Worm (Caenorhabditis elegans) whole organism, early embryonic: ENCODE measurements around the gene set-6.

Source experiments
- B0310.2 ChIP-seq: sonication (generic microtip); optimal IDR thresholded peaks from 2 replicates; lab custom pipeline; 2016; ENCODE audit warnings: mild to moderate bottlenecking, missing genetic modification characterization, missing compliant biosample characterization
- F13C5.2 ChIP-seq: sonication (generic microtip); optimal IDR thresholded peaks from 2 replicates; lab custom pipeline; 2017; ENCODE audit warnings: mild to moderate bottlenecking, missing genetic modification characterization, inconsistent platforms, missing compliant biosample characterization
- aly-1 ChIP-seq: sonication (generic microtip); optimal IDR thresholded peaks from 2 replicates; lab custom pipeline; 2016; ENCODE audit warnings: missing genetic modification characterization, missing compliant biosample characterization
- ama-1 ChIP-seq: fragments of 150-350 bp; optimal IDR thresholded peaks from 2 replicates; lab custom pipeline; 2014
- ceh-13 ChIP-seq: fragments of 200-800 bp; sonication (Bioruptor generic); optimal IDR thresholded peaks from 2 replicates; lab custom pipeline; 2018; ENCODE audit warnings: mild to moderate bottlenecking, missing genetic modification characterization, missing compliant biosample characterization
- ceh-36 ChIP-seq: sonication (generic microtip); optimal IDR thresholded peaks from 2 replicates; lab custom pipeline; 2016; ENCODE audit warnings: missing genetic modification characterization, inconsistent platforms, missing compliant biosample characterization
- ets-7 ChIP-seq: sonication (generic microtip); optimal IDR thresholded peaks from 2 replicates; lab custom pipeline; 2016; ENCODE audit warnings: missing genotype, missing genetic modification characterization, missing compliant biosample characterization
- flt-1 ChIP-seq: fragments of 200-800 bp; sonication (Bioruptor generic); IDR thresholded peaks from 2 replicates; pipeline ENCODE4 v1.3.6; 2022; ENCODE audit warnings: missing genetic modification characterization, missing compliant biosample characterization
- hmbx-1 ChIP-seq: sonication (generic microtip); optimal IDR thresholded peaks from 2 replicates; lab custom pipeline; 2016; ENCODE audit warnings: mild to moderate bottlenecking, missing genetic modification characterization, missing compliant biosample characterization
- hmg-4 ChIP-seq: fragments of 200-800 bp; sonication (Bioruptor generic); optimal IDR thresholded peaks from 2 replicates; lab custom pipeline; 2018; ENCODE audit warnings: mild to moderate bottlenecking, missing genetic modification characterization, missing compliant biosample characterization
- hnd-1 ChIP-seq: sonication (generic microtip); optimal IDR thresholded peaks from 2 replicates; lab custom pipeline; 2016; ENCODE audit warnings: missing genetic modification characterization, missing compliant biosample characterization
- pes-1 ChIP-seq: fragments of 200-800 bp; sonication (Bioruptor generic); IDR thresholded peaks from 2 replicates; pipeline ENCODE4 v1.3.6; 2022; ENCODE audit warnings: missing genetic modification reagents, missing genetic modification characterization, missing compliant biosample characterization
- scrt-1 ChIP-seq: fragments of 200-800 bp; sonication (Bioruptor generic); IDR thresholded peaks from 2 replicates; pipeline ENCODE4 v1.3.6; 2022; ENCODE audit warnings: missing genetic modification characterization, missing compliant biosample characterization
- sea-1 ChIP-seq: fragments of 200-800 bp; sonication (Bioruptor generic); conservative IDR thresholded peaks from 2 replicates; pipeline ENCODE4 v1.3.6; 2022; ENCODE audit warnings: missing genetic modification characterization, missing compliant biosample characterization
- tbx-11 ChIP-seq: fragments of 200-800 bp; sonication (Bioruptor generic); IDR thresholded peaks from 2 replicates; pipeline ENCODE4 v1.3.6; 2022; ENCODE audit warnings: missing genetic modification characterization, missing compliant biosample characterization
- tbx-37 ChIP-seq: fragments of 200-800 bp; sonication (Bioruptor generic); conservative IDR thresholded peaks from 2 replicates; pipeline ENCODE4 v1.3.6; 2022; ENCODE audit warnings: missing genetic modification reagents, missing genetic modification characterization, missing compliant biosample characterization
- tra-4 ChIP-seq: sonication (generic microtip); optimal IDR thresholded peaks from 2 replicates; lab custom pipeline; 2017; ENCODE audit warnings: missing genetic modification characterization, missing compliant biosample characterization

The set-6 gene

ce11 chrX:11992246-11992645 is 17.8 kb upstream of the set-6 start:
- TF ChIP-seq tbx-11 (GFP tag; lab: Robert Waterston, UW) (no peak), tbx-37 (GFP tag; lab: Robert Waterston, UW) (no peak), F13C5.2 (tag; lab: Kevin White, UChicago) (no peak), hmbx-1 (no peak), sea-1 (GFP tag; lab: Robert Waterston, UW) (no peak), scrt-1 (GFP tag; lab: Robert Waterston, UW) (no peak), hnd-1 (tag; lab: Kevin White, UChicago) (no peak), pes-1 (GFP tag; lab: Robert Waterston, UW) (no peak), ama-1 (lab: Kevin White, UChicago) (no peak), ceh-13 (GFP tag; lab: Kevin White, UChicago) (no peak), aly-1 (tag; lab: Kevin White, UChicago) (no peak), tra-4 (tag; lab: Kevin White, UChicago) (no peak), hmg-4 (no peak), ceh-36 (tag; lab: Kevin White, UChicago) (no peak), flt-1 (no peak), B0310.2 (tag; lab: Kevin White, UChicago) (no peak), ets-7 (no peak)

- no peak for TF ChIP-seq tra-4 (tag; lab: Kevin White, UChicago)
- no peak for TF ChIP-seq ceh-36 (tag; lab: Kevin White, UChicago)
- TF ChIP-seq pes-1 (GFP tag; lab: Robert Waterston, UW) = no peak
- TF ChIP-seq hmg-4 = no peak
These were observed 13.5 kb upstream of the set-6 start, which contains the start of gene C49F5.6 for ce11 chrX:11987900-11988364. Gene C49F5.6, plus strand, starts transcription at chrX:11988314.

- TF ChIP-seq tbx-37 (GFP tag; lab: Robert Waterston, UW) (no peak), tra-4 (tag; lab: Kevin White, UChicago) (no peak), aly-1 (tag; lab: Kevin White, UChicago) (no peak), hnd-1 (tag; lab: Kevin White, UChicago) (no peak), ceh-36 (tag; lab: Kevin White, UChicago) (no peak), ama-1 (lab: Kevin White, UChicago) (no peak), hmg-4 (no peak), scrt-1 (GFP tag; lab: Robert Waterston, UW) (no peak), pes-1 (GFP tag; lab: Robert Waterston, UW) (no peak), tbx-11 (GFP tag; lab: Robert Waterston, UW) (no peak)
These were observed 11.4 kb upstream of the set-6 start, which contains the start of gene C49F5.5 for ce11 chrX:11985887-11986286. Gene C49F5.5, plus strand, starts transcription at chrX:11986187.

ce11 chrX:11983576-11984061 is 9.1 kb upstream of the set-6 start, which contains the start of gene C49F5.3:
Gene C49F5.3, minus strand, starts transcription at chrX:11983626.
- TF ChIP-seq ceh-36 (tag; lab: Kevin White, UChicago) = no peak
- no peak for TF ChIP-seq scrt-1 (GFP tag; lab: Robert Waterston, UW)
- TF ChIP-seq aly-1 (tag; lab: Kevin White, UChicago) = no peak
- no peak for TF ChIP-seq hmg-4
- TF ChIP-seq B0310.2 (tag; lab: Kevin White, UChicago) = no peak
- no peak for TF ChIP-seq ceh-13 (GFP tag; lab: Kevin White, UChicago)
- TF ChIP-seq tbx-37 (GFP tag; lab: Robert Waterston, UW) = no peak
- TF ChIP-seq ets-7 = no peak
- TF ChIP-seq flt-1 = no peak
- TF ChIP-seq sea-1 (GFP tag; lab: Robert Waterston, UW) = no peak
- TF ChIP-seq ama-1 (lab: Kevin White, UChicago) = no peak

ce11 chrX:11982065-11982464 is 7.6 kb upstream of the set-6 start, which contains the start of gene nhr-167:
Gene nhr-167, minus strand, starts transcription at chrX:11982085.
- TF ChIP-seq hnd-1 (tag; lab: Kevin White, UChicago) (no peak), hmbx-1 (no peak), B0310.2 (tag; lab: Kevin White, UChicago) (no peak), F13C5.2 (tag; lab: Kevin White, UChicago) (no peak), tbx-37 (GFP tag; lab: Robert Waterston, UW) (no peak), tra-4 (tag; lab: Kevin White, UChicago) (no peak), hmg-4 (no peak), pes-1 (GFP tag; lab: Robert Waterston, UW) (no peak)

- TF ChIP-seq ceh-36 (tag; lab: Kevin White, UChicago) (no peak), ets-7 (no peak), tra-4 (tag; lab: Kevin White, UChicago) (no peak), aly-1 (tag; lab: Kevin White, UChicago) (no peak), tbx-37 (GFP tag; lab: Robert Waterston, UW) (no peak), hnd-1 (tag; lab: Kevin White, UChicago) (no peak), F13C5.2 (tag; lab: Kevin White, UChicago) (no peak), flt-1 (no peak), sea-1 (GFP tag; lab: Robert Waterston, UW) (no peak), ceh-13 (GFP tag; lab: Kevin White, UChicago) (no peak), tbx-11 (GFP tag; lab: Robert Waterston, UW) (no peak), B0310.2 (tag; lab: Kevin White, UChicago) (no peak), hmg-4 (no peak), scrt-1 (GFP tag; lab: Robert Waterston, UW) (no peak), pes-1 (GFP tag; lab: Robert Waterston, UW) (no peak), hmbx-1 (no peak)
These were observed 3.2 kb downstream of the set-6 start for ce11 chrX:11971323-11971722.

- no peak for TF ChIP-seq sea-1 (GFP tag; lab: Robert Waterston, UW)
- no peak for TF ChIP-seq F13C5.2 (tag; lab: Kevin White, UChicago)
- no peak for TF ChIP-seq ceh-36 (tag; lab: Kevin White, UChicago)
- no peak for TF ChIP-seq tbx-37 (GFP tag; lab: Robert Waterston, UW)
- no peak for TF ChIP-seq hmg-4
- no peak for TF ChIP-seq flt-1
- no peak for TF ChIP-seq aly-1 (tag; lab: Kevin White, UChicago)
- TF ChIP-seq ets-7 = no peak
- TF ChIP-seq B0310.2 (tag; lab: Kevin White, UChicago) = no peak
These were observed 4.9 kb downstream of the set-6 start for ce11 chrX:11969554-11969953.
